Fruit fly (Drosophila melanogaster) whole organism, embryonic: ENCODE results near the gene fan.

Experiments used
- Abd-B ChIP-seq: fragments of 200-800 bp; sonication (Bioruptor generic); optimal IDR thresholded peaks from 2 replicates; lab custom pipeline; 2018; ENCODE audit warnings: missing biosample characterization, mild to moderate bottlenecking, missing genetic modification characterization, moderate library complexity
- B-H1 ChIP-seq: fragments of 200-800 bp; sonication (Bioruptor generic); IDR thresholded peaks from 3 replicates; pipeline ENCODE4 v1.3.6; 2022; ENCODE audit warnings: missing biosample characterization, missing genetic modification characterization
- BEAF-32 ChIP-seq: fragments of 200-800 bp; sonication (Bioruptor generic); optimal IDR thresholded peaks from 3 replicates; lab custom pipeline; 2017; ENCODE audit warnings: missing biosample characterization, missing genetic modification characterization, mild to moderate bottlenecking, moderate library complexity, missing genetic modification reagents
- BtbVII ChIP-seq: fragments of 200-800 bp; sonication (Bioruptor generic); optimal IDR thresholded peaks from 3 replicates; lab custom pipeline; 2017; ENCODE audit warnings: missing biosample characterization, mild to moderate bottlenecking, missing genetic modification characterization
- CG10209 ChIP-seq: fragments of 200-800 bp; sonication (Bioruptor generic); optimal IDR thresholded peaks from 3 replicates; lab custom pipeline; 2017; ENCODE audit warnings: missing biosample characterization, mild to moderate bottlenecking, missing genetic modification characterization, missing genetic modification reagents
- CG10979 ChIP-seq: fragments of 200-800 bp; sonication (Bioruptor generic); optimal IDR thresholded peaks from 2 replicates; lab custom pipeline; 2018; ENCODE audit warnings: missing biosample characterization, mild to moderate bottlenecking, missing genetic modification characterization, moderate library complexity
- CG11560 ChIP-seq: fragments of 200-800 bp; sonication (Bioruptor generic); IDR thresholded peaks from 3 replicates; pipeline ENCODE4 v1.3.6; 2022; ENCODE audit warnings: missing biosample characterization, missing genetic modification characterization
- CG12071 ChIP-seq: fragments of 200-800 bp; sonication (Bioruptor generic); optimal IDR thresholded peaks from 3 replicates; lab custom pipeline; 2018; ENCODE audit warnings: missing biosample characterization, mild to moderate bottlenecking, missing genetic modification characterization
- CG12299 ChIP-seq: fragments of 200-800 bp; sonication (Bioruptor generic); optimal IDR thresholded peaks from 2 replicates; lab custom pipeline; 2018; ENCODE audit warnings: missing biosample characterization, mild to moderate bottlenecking, missing genetic modification characterization
- CG13624 ChIP-seq: fragments of 200-800 bp; sonication (Bioruptor generic); optimal IDR thresholded peaks from 2 replicates; lab custom pipeline; 2016; ENCODE audit warnings: missing biosample characterization, missing genetic modification characterization
- CG15011 ChIP-seq: fragments of 200-800 bp; sonication (Bioruptor generic); optimal IDR thresholded peaks from 3 replicates; lab custom pipeline; 2018; ENCODE audit warnings: missing biosample characterization, mild to moderate bottlenecking, missing genetic modification characterization
- CG17186 ChIP-seq: fragments of 200-800 bp; sonication (Bioruptor generic); optimal IDR thresholded peaks from 3 replicates; lab custom pipeline; 2017; ENCODE audit warnings: missing biosample characterization, missing genetic modification reagents, missing genetic modification characterization
- CG18262 ChIP-seq: fragments of 200-800 bp; optimal IDR thresholded peaks from 3 replicates; lab custom pipeline; 2019; ENCODE audit warnings: missing biosample characterization, mild to moderate bottlenecking, missing genetic modification characterization, moderate library complexity
- CG2202 ChIP-seq: fragments of 200-800 bp; sonication (Bioruptor generic); optimal IDR thresholded peaks from 2 replicates; lab custom pipeline; 2018; ENCODE audit warnings: missing biosample characterization, mild to moderate bottlenecking, missing genetic modification characterization
- CG3407 ChIP-seq: fragments of 200-800 bp; sonication (Bioruptor generic); optimal IDR thresholded peaks from 2 replicates; lab custom pipeline; 2018; ENCODE audit warnings: missing biosample characterization, mild to moderate bottlenecking, missing genetic modification characterization
- CG4360 ChIP-seq: fragments of 200-800 bp; sonication (Bioruptor generic); IDR thresholded peaks from 2 replicates; pipeline ENCODE4 v1.3.6; 2022; ENCODE audit warnings: missing biosample characterization, missing genetic modification characterization
- CG43689 ChIP-seq: fragments of 200-800 bp; sonication (Bioruptor generic); IDR thresholded peaks from 2 replicates; pipeline ENCODE4 v1.3.6; 2022; ENCODE audit warnings: missing biosample characterization, missing genetic modification characterization
- CG7271 ChIP-seq: fragments of 200-800 bp; sonication (Bioruptor generic); optimal IDR thresholded peaks from 2 replicates; lab custom pipeline; 2018; ENCODE audit warnings: missing biosample characterization, mild to moderate bottlenecking, missing genetic modification characterization, moderate library complexity
- CG7556 ChIP-seq: fragments of 200-800 bp; sonication (Bioruptor generic); optimal IDR thresholded peaks from 2 replicates; lab custom pipeline; 2017; ENCODE audit warnings: missing biosample characterization, mild to moderate bottlenecking, missing genetic modification characterization
- CG8388 ChIP-seq: fragments of 200-800 bp; sonication (Bioruptor generic); optimal IDR thresholded peaks from 2 replicates; lab custom pipeline; 2019; ENCODE audit warnings: missing biosample characterization, mild to moderate bottlenecking, missing genetic modification characterization, moderate library complexity
- Dll ChIP-seq: fragments of 200-800 bp; sonication (Bioruptor generic); IDR thresholded peaks from 4 replicates; pipeline ENCODE4 v1.3.6; 2022; ENCODE audit warnings: missing biosample characterization, missing genetic modification characterization; ENCODE audit not compliant: partially characterized antibody
- Hr3 ChIP-seq: fragments of 200-800 bp; sonication (Bioruptor generic); optimal IDR thresholded peaks from 3 replicates; lab custom pipeline; 2016; ENCODE audit warnings: missing biosample characterization, missing genetic modification characterization
- Hr51 ChIP-seq, 2 experiments: fragments of 200-800 bp; sonication (Bioruptor generic); optimal IDR thresholded peaks; 2 replicates in 1 of 2; 3 replicates in 1 of 2; lab custom pipeline; 2016 to 2018; ENCODE audit warnings: missing biosample characterization in 2 of 2, missing genetic modification characterization in 2 of 2, mild to moderate bottlenecking in 1 of 2, moderate library complexity in 1 of 2
- Hr78 ChIP-seq, 2 experiments: fragments of 200-800 bp in 1 of 2; fragments of >200 bp in 1 of 2; sonication (Bioruptor generic) in 1 of 2; optimal IDR thresholded peaks; 2 replicates each; lab custom pipeline; 2017 to 2019; ENCODE audit warnings: missing biosample characterization in 2 of 2, missing genetic modification characterization in 2 of 2, mild to moderate bottlenecking in 1 of 2, moderate library complexity in 1 of 2
- MTF-1 ChIP-seq: fragments of 200-800 bp; sonication (Bioruptor generic); optimal IDR thresholded peaks from 2 replicates; lab custom pipeline; 2018; ENCODE audit warnings: missing biosample characterization, mild to moderate bottlenecking, missing genetic modification characterization, borderline replicate concordance
- PHDP ChIP-seq: fragments of 200-800 bp; sonication (Bioruptor generic); optimal IDR thresholded peaks from 3 replicates; lab custom pipeline; 2018; ENCODE audit warnings: missing biosample characterization, mild to moderate bottlenecking, missing genetic modification characterization, moderate library complexity
- Sox100B ChIP-seq: fragments of 200-800 bp; sonication (Bioruptor generic); optimal IDR thresholded peaks from 3 replicates; lab custom pipeline; 2018; ENCODE audit warnings: missing biosample characterization, mild to moderate bottlenecking, missing genetic modification characterization
- Spps ChIP-seq: fragments of 200-800 bp; sonication (Bioruptor generic); optimal IDR thresholded peaks from 2 replicates; lab custom pipeline; 2018; ENCODE audit warnings: missing biosample characterization, mild to moderate bottlenecking, missing genetic modification characterization
- Tbp ChIP-seq: fragments of >200 bp; optimal IDR thresholded peaks from 2 replicates; lab custom pipeline; 2018; ENCODE audit warnings: missing biosample characterization, missing genetic modification characterization
- al ChIP-seq: fragments of 200-800 bp; sonication (Bioruptor generic); IDR thresholded peaks from 2 replicates; pipeline ENCODE4 v1.3.6; 2022; ENCODE audit warnings: missing biosample characterization, missing genetic modification characterization
- bab2 ChIP-seq: fragments of 200-800 bp; sonication (Bioruptor generic); optimal IDR thresholded peaks from 2 replicates; lab custom pipeline; 2016; ENCODE audit warnings: missing biosample characterization, missing genetic modification characterization
- bigmax ChIP-seq: fragments of 200-800 bp; sonication (Bioruptor generic); optimal IDR thresholded peaks from 2 replicates; lab custom pipeline; 2018; ENCODE audit warnings: missing biosample characterization, mild to moderate bottlenecking, missing genetic modification characterization
- ems ChIP-seq: fragments of 200-800 bp; sonication (Bioruptor generic); optimal IDR thresholded peaks from 3 replicates; lab custom pipeline; 2016; ENCODE audit warnings: missing biosample characterization, missing genetic modification characterization
- en ChIP-seq: fragments of 200-800 bp; sonication (Bioruptor generic); optimal IDR thresholded peaks from 2 replicates; lab custom pipeline; 2016; ENCODE audit warnings: missing biosample characterization, missing genetic modification characterization
- gce ChIP-seq: fragments of 200-800 bp; sonication (Bioruptor generic); IDR thresholded peaks from 3 replicates; pipeline ENCODE4 v1.3.6; 2022; ENCODE audit warnings: missing biosample characterization, missing genetic modification characterization
- grn ChIP-seq: fragments of 200-800 bp; sonication (Bioruptor generic); optimal IDR thresholded peaks from 3 replicates; lab custom pipeline; 2017; ENCODE audit warnings: missing biosample characterization, missing genetic modification characterization
- hbn ChIP-seq: fragments of 200-800 bp; sonication (Bioruptor generic); IDR thresholded peaks from 2 replicates; pipeline ENCODE4 v1.3.6; 2022; ENCODE audit warnings: missing biosample characterization, missing genetic modification characterization; ENCODE audit not compliant: partially characterized antibody
- hth ChIP-seq: fragments of >200 bp; optimal IDR thresholded peaks from 2 replicates; lab custom pipeline; 2017; ENCODE audit warnings: inconsistent platforms
- knrl ChIP-seq: fragments of 200-800 bp; sonication (Bioruptor generic); IDR thresholded peaks from 3 replicates; pipeline ENCODE4 v1.3.6; 2022; ENCODE audit warnings: missing biosample characterization, missing genetic modification characterization; ENCODE audit not compliant: partially characterized antibody
- lola ChIP-seq, 3 experiments: fragments of >200 bp in 2 of 3; fragments of 200-800 bp in 1 of 3; sonication (Bioruptor generic) in 1 of 3; optimal IDR thresholded peaks; 2 replicates each; lab custom pipeline; 2017 to 2019; ENCODE audit warnings: missing biosample characterization in 3 of 3, missing genetic modification characterization in 3 of 3, mild to moderate bottlenecking in 1 of 3, moderate library complexity in 1 of 3
- luna ChIP-seq: fragments of 200-800 bp; sonication (Bioruptor generic); optimal IDR thresholded peaks from 2 replicates; lab custom pipeline; 2016; ENCODE audit warnings: missing biosample characterization, missing genetic modification characterization
- org-1 ChIP-seq: fragments of 200-800 bp; sonication (Bioruptor generic); optimal IDR thresholded peaks from 2 replicates; lab custom pipeline; 2017; ENCODE audit warnings: missing biosample characterization, missing genetic modification characterization
- psq ChIP-seq: fragments of 200-800 bp; sonication (Bioruptor generic); optimal IDR thresholded peaks from 2 replicates; lab custom pipeline; 2017; ENCODE audit warnings: missing biosample characterization, missing genetic modification characterization
- run ChIP-seq: fragments of 200-800 bp; sonication (Bioruptor generic); optimal IDR thresholded peaks from 3 replicates; lab custom pipeline; 2018; ENCODE audit warnings: missing biosample characterization, mild to moderate bottlenecking, missing genetic modification characterization
- sc ChIP-seq, 3 experiments: fragments of >200 bp in 2 of 3; fragments of 200-800 bp in 1 of 3; sonication (Bioruptor generic) in 1 of 3; optimal IDR thresholded peaks; 2 replicates in 2 of 3; 3 replicates in 1 of 3; lab custom pipeline; 2017; ENCODE audit warnings: mild to moderate bottlenecking in 1 of 3, missing biosample characterization in 1 of 3, missing genetic modification characterization in 1 of 3, missing genetic modification reagents in 1 of 3
- sr ChIP-seq: fragments of 200-800 bp; sonication (Bioruptor generic); IDR thresholded peaks from 3 replicates; pipeline ENCODE4 v1.3.6; 2022; ENCODE audit warnings: missing biosample characterization, missing genetic modification characterization
- tna ChIP-seq: fragments of 200-800 bp; sonication (Bioruptor generic); IDR thresholded peaks from 2 replicates; pipeline ENCODE4 v1.3.6; 2022; ENCODE audit warnings: missing biosample characterization, missing genetic modification characterization; ENCODE audit not compliant: partially characterized antibody
- ttk ChIP-seq: fragments of 200-800 bp; sonication (Bioruptor generic); IDR thresholded peaks from 2 replicates; pipeline ENCODE4 v2.1.2; 2022; ENCODE audit warnings: missing biosample characterization, missing genetic modification characterization
- wek ChIP-seq: fragments of 200-800 bp; sonication (Bioruptor generic); optimal IDR thresholded peaks from 3 replicates; lab custom pipeline; 2018; ENCODE audit warnings: missing biosample characterization, mild to moderate bottlenecking, missing genetic modification characterization, moderate library complexity
- zen ChIP-seq: fragments of 200-800 bp; sonication (Bioruptor generic); optimal IDR thresholded peaks from 3 replicates; lab custom pipeline; 2018; ENCODE audit warnings: missing biosample characterization, mild to moderate bottlenecking, missing genetic modification characterization, moderate library complexity

fan gene

dm6 chr3L:8110171-8110570 is 1.2 kb downstream of the fan start, which contains the start of gene Nulp1 (continued):
- TF ChIP-seq hbn (GFP tag; lab: Robert Waterston, UW), result no peak
- no peak for TF ChIP-seq CG10209 (GFP tag; lab: Kevin White, UChicago)
- peak; percentile 24 for TF ChIP-seq BEAF-32
- no peak for TF ChIP-seq CG8388
- peak; percentile 58 for TF ChIP-seq CG13624 (GFP tag; lab: Kevin White, UChicago)
- no peak for TF ChIP-seq wek
- no peak for TF ChIP-seq ems (GFP tag; lab: Kevin White, UChicago)
- TF ChIP-seq CG18262 (tag; lab: Kevin White, UChicago), result no peak
- no peak for TF ChIP-seq BtbVII (GFP tag; lab: Kevin White, UChicago)
- no peak for TF ChIP-seq knrl
- TF ChIP-seq Hr78 (GFP tag; optimal IDR thresholded peaks at IDR 0.05; lab: Kevin White, UChicago), result no peak
- TF ChIP-seq sr, result no peak
- no peak for TF ChIP-seq gce (GFP tag; lab: Robert Waterston, UW)
- TF ChIP-seq org-1, result no peak
- TF ChIP-seq Hr51 (GFP tag; optimal IDR thresholded peaks at IDR 0.05; lab: Kevin White, UChicago), result peak in 1 of 2 experiments; percentile 15
- no peak for TF ChIP-seq sc (optimal IDR thresholded peaks at IDR 0.05; lab: Kevin White, UChicago)
- no peak for TF ChIP-seq sc (GFP tag; optimal IDR thresholded peaks at IDR 0.05; lab: Kevin White, UChicago)
- no peak for TF ChIP-seq lola (GFP tag; optimal IDR thresholded peaks at IDR 0.05; lab: Kevin White, UChicago)
- no peak for TF ChIP-seq en (GFP tag; lab: Kevin White, UChicago)
- no peak for TF ChIP-seq Dll (GFP tag; lab: Robert Waterston, UW)
- TF ChIP-seq tna, result no peak
- TF ChIP-seq MTF-1, result no peak
- no peak for TF ChIP-seq CG3407 (GFP tag; lab: Kevin White, UChicago)
- no peak for TF ChIP-seq luna
- peak; percentile 5 for TF ChIP-seq bab2
- no peak for TF ChIP-seq CG43689 (GFP tag; lab: Robert Waterston, UW)
- TF ChIP-seq PHDP (tag; lab: Kevin White, UChicago), result no peak
- TF ChIP-seq ttk (GFP tag; lab: Robert Waterston, UW), result no peak
- no peak for TF ChIP-seq Hr3
- TF ChIP-seq B-H1 (GFP tag; lab: Robert Waterston, UW), result no peak
- no peak for TF ChIP-seq zen (tag; lab: Kevin White, UChicago)
- TF ChIP-seq CG7271 (tag; lab: Kevin White, UChicago), result no peak
- no peak for TF ChIP-seq grn (GFP tag; lab: Kevin White, UChicago)
- no peak for TF ChIP-seq Spps
- no peak for TF ChIP-seq Sox100B (GFP tag; lab: Kevin White, UChicago)
- no peak for TF ChIP-seq CG12071 (GFP tag; lab: Kevin White, UChicago)
- TF ChIP-seq CG7556 (GFP tag; lab: Kevin White, UChicago), result no peak
- TF ChIP-seq CG2202 (tag; lab: Kevin White, UChicago), result no peak
- TF ChIP-seq CG10979 (tag; lab: Kevin White, UChicago), result no peak
- TF ChIP-seq Abd-B, result no peak
- no peak for TF ChIP-seq hth
- TF ChIP-seq Tbp (GFP tag; lab: Kevin White, UChicago), result no peak
- no peak for TF ChIP-seq CG4360 (GFP tag; lab: Robert Waterston, UW)
- TF ChIP-seq psq (GFP tag; lab: Kevin White, UChicago), result no peak
- no peak for TF ChIP-seq bigmax (GFP tag; lab: Kevin White, UChicago)
- TF ChIP-seq al (GFP tag; lab: Robert Waterston, UW), result no peak
- no peak for TF ChIP-seq CG15011
- TF ChIP-seq CG11560, result no peak
- no peak for TF ChIP-seq CG12299
- TF ChIP-seq CG17186, result no peak
- no peak for TF ChIP-seq run (tag; lab: Kevin White, UChicago)
